Worm (Caenorhabditis elegans): ENCODE results near the gene Y113G7A.12.

DNA sequence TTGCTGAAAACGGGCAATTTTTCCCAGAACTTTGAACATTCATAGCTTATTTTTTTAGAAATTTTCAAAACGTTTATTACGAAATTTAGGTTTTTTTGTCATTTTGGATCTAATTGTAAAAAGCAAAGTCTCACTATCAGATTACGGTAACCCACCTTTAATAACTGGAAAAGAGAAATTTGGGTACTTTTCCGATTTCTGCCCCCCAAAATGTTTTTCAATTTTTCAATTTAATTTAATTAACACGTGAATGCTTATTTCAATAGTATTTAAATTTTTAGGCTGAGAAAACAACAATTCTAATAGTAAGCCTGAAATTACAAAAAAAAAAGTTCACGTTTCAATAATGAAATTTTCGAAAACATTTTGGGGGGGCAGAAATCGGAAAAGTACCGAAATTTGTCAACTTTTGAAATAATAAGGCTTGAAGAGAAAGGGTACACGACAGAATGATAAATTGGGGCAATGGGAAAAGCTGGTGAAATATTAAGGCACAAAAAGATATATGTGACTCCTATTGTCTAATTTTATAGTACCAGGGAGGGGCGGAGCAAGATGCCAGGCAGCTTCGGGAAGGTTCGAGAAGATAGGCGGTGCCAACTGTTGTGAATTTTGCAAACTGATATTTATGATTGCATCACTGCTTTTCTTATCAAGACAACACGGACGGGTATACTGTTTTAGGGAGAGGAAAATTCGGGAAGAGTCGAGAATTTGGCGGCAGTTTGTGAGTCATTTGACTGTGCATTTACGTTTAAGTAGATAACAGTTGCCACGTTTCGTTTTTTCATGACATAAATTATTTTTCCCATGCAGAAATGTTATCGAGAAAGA is 21.9 kb downstream of the Y113G7A.12 start, which contains the start of gene F19B2.5:
- TF ChIP-seq pha-4 (tag; optimal IDR thresholded peaks at IDR 0.05) (no peak), mec-3 (tag; optimal IDR thresholded peaks at IDR 0.05; ENCODE audit: borderline replicate concordance) (no peak), ceh-6 (GFP tag; optimal IDR thresholded peaks at IDR 0.05) (no peak), npax-4 (tag; optimal IDR thresholded peaks at IDR 0.05) (no peak), ets-4 (tag; optimal IDR thresholded peaks at IDR 0.05) (no peak)
